In the genomic region with DNA sequence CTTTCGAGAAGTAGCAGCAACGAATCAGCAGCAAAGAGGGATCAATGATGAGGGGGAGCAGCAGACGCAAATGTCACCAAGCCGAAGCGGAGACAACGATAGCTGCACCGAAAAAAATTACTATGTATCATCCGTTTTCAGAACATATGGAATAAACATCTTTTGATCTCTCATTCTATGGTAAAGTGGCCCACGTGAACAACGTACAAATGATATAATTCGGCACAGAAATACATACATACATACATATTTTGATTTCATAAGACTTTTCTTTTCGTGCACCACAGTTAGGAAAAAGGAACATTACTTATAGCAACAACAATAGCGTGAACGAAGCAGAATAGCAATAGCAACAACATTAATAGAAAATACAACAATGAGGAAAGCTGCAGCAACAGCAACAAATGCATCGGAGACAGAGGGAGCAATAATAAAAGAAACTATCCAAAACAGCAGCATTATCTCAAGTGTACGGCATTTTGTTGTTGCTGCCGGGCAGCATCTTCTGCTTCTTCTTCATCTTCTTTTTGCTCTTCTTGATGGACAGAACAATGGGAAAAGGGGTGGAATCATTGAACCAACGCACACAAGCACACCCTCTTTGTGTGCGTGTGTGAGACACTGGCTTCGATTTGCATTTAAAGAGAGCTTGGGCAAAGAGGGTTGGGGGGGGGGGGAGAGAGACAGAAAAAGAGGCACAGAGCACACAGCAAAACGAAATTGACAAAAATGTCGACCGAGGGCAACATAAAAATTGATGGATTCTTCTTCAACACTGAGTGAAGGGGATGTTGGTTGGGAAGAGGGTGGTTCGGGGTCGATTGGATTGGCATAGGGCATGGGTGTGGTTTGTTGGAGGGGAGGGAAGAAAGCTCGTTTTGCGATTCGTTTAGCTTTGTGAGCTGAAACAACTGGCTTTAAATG, we compare ENCODE assay signal across 1 fruit fly cellular context.
A peak's percentile ranks its signal among the peaks of the same experiment; 100 is the strongest.
TF ChIP-seq lines count a peak whose summit lies in the region.

No protein-coding gene starts in this region.

TF ChIP-seq in whole organism, embryonic, 481 proteins besides CTCF, POLR2A, EP300 and RAD21 (continued from another document and continues in another):
- TF ChIP-seq CG6254 (GFP tag; optimal IDR thresholded peaks at IDR 0.05; lab: Kevin White, UChicago) (peak; percentile 68), slou (GFP tag; optimal IDR thresholded peaks at IDR 0.05; lab: Kevin White, UChicago) (peak; percentile 55), CG18599 (GFP tag; optimal IDR thresholded peaks at IDR 0.05; lab: Kevin White, UChicago) (peak; percentile 49), CG17829 (tag; optimal IDR thresholded peaks at IDR 0.05; lab: Kevin White, UChicago) (peak; percentile 79), CG2875 (GFP tag; optimal IDR thresholded peaks at IDR 0.05; lab: Kevin White, UChicago) (peak; percentile 67), CG11723 (GFP tag; optimal IDR thresholded peaks at IDR 0.05; lab: Kevin White, UChicago) (peak; percentile 34), esg (GFP tag; conservative IDR thresholded peaks at IDR 0.05; lab: Robert Waterston, UW) (peak; percentile 32; the same call in 1 of the 2 replicates), CG1792 (GFP tag; optimal IDR thresholded peaks at IDR 0.05; lab: Kevin White, UChicago) (peak; percentile 30), CG8359 (GFP tag; optimal IDR thresholded peaks at IDR 0.05; lab: Kevin White, UChicago; ENCODE audit: borderline replicate concordance) (peak; percentile 23), Poxn (GFP tag; IDR thresholded peaks at IDR 0.05; lab: Robert Waterston, UW) (no peak), peb (GFP tag; IDR thresholded peaks at IDR 0.05; lab: Robert Waterston, UW) (0 out of 2 replicates have a peak, but pooled peaks have one; percentile 15), Myb (GFP tag; optimal IDR thresholded peaks at IDR 0.05; lab: Kevin White, UChicago) (peak; percentile 22), Doc3 (GFP tag; IDR thresholded peaks at IDR 0.05; lab: Robert Waterston, UW; ENCODE audit: partially characterized antibody) (no peak), CG16863 (GFP tag; optimal IDR thresholded peaks at IDR 0.05; lab: Kevin White, UChicago) (peak; percentile 69), CG16779 (GFP tag; IDR thresholded peaks at IDR 0.05; lab: Robert Waterston, UW) (no peak), jumu (GFP tag; optimal IDR thresholded peaks at IDR 0.05; lab: Kevin White, UChicago) (peak; percentile 44), hb (GFP tag; IDR thresholded peaks at IDR 0.05; lab: Robert Waterston, UW; ENCODE audit: partially characterized antibody) (no peak), CG12155 (GFP tag; optimal IDR thresholded peaks at IDR 0.05; lab: Kevin White, UChicago) (peak; percentile 27), fru (optimal IDR thresholded peaks at IDR 0.05; lab: Kevin White, UChicago) (no peak), Dbx (GFP tag; IDR thresholded peaks at IDR 0.05; lab: Robert Waterston, UW) (no peak), CG31388 (GFP tag; optimal IDR thresholded peaks at IDR 0.05; lab: Kevin White, UChicago) (peak; percentile 55), CG12391 (tag; optimal IDR thresholded peaks at IDR 0.05; lab: Kevin White, UChicago) (peak; percentile 69), mirr (GFP tag; optimal IDR thresholded peaks at IDR 0.05; lab: Kevin White, UChicago) (no peak), vnd (GFP tag; IDR thresholded peaks at IDR 0.05; lab: Robert Waterston, UW; ENCODE audit: partially characterized antibody) (no peak), HLH3B (GFP tag; IDR thresholded peaks at IDR 0.05; lab: Robert Waterston, UW) (0 out of 2 replicates have a peak, but pooled peaks have one; percentile 27), trem (tag; optimal IDR thresholded peaks at IDR 0.05; lab: Kevin White, UChicago) (peak; percentile 63), ttk (GFP tag; IDR thresholded peaks at IDR 0.05; lab: Robert Waterston, UW) (peak; percentile 66), CG12071 (GFP tag; optimal IDR thresholded peaks at IDR 0.05; lab: Kevin White, UChicago) (no peak), aop (GFP tag; IDR thresholded peaks at IDR 0.05; lab: Robert Waterston, UW) (no peak), her (GFP tag; optimal IDR thresholded peaks at IDR 0.05; lab: Kevin White, UChicago) (no peak), CG12104 (GFP tag; optimal IDR thresholded peaks at IDR 0.05; lab: Kevin White, UChicago) (no peak), tin (GFP tag; optimal IDR thresholded peaks at IDR 0.05; lab: Kevin White, UChicago) (peak; percentile 82), Ptx1 (GFP tag; IDR thresholded peaks at IDR 0.05; lab: Robert Waterston, UW) (no peak), CG14965 (GFP tag; optimal IDR thresholded peaks at IDR 0.05; lab: Kevin White, UChicago; ENCODE audit: borderline replicate concordance) (peak; percentile 13), CG2889 (GFP tag; IDR thresholded peaks at IDR 0.05; lab: Robert Waterston, UW) (no peak), CG33213 (GFP tag; optimal IDR thresholded peaks at IDR 0.05; lab: Kevin White, UChicago) (peak; percentile 62), CG12299 (tag; optimal IDR thresholded peaks at IDR 0.05; lab: Kevin White, UChicago) (no peak), CG14014 (GFP tag; IDR thresholded peaks at IDR 0.05; lab: Robert Waterston, UW) (no peak), dmrt11E (tag; optimal IDR thresholded peaks at IDR 0.05; lab: Kevin White, UChicago) (peak; percentile 89), Hmr (GFP tag; optimal IDR thresholded peaks at IDR 0.05; lab: Kevin White, UChicago) (no peak), Hand (GFP tag; optimal IDR thresholded peaks at IDR 0.05; lab: Kevin White, UChicago) (no peak), sob (GFP tag; IDR thresholded peaks at IDR 0.05; lab: Robert Waterston, UW) (no peak), slp2 (GFP tag; optimal IDR thresholded peaks at IDR 0.05; lab: Kevin White, UChicago) (peak; percentile 52), CG13123 (GFP tag; optimal IDR thresholded peaks at IDR 0.05; lab: Kevin White, UChicago) (peak; percentile 7), stwl (tag; optimal IDR thresholded peaks at IDR 0.05; lab: Kevin White, UChicago) (no peak), Bgb (GFP tag; IDR thresholded peaks at IDR 0.05; lab: Robert Waterston, UW; ENCODE audit: partially characterized antibody) (no peak), lbe (GFP tag; optimal IDR thresholded peaks at IDR 0.05; lab: Kevin White, UChicago) (no peak), wor (GFP tag; IDR thresholded peaks at IDR 0.05; lab: Robert Waterston, UW) (no peak), kay (GFP tag; optimal IDR thresholded peaks at IDR 0.05; lab: Kevin White, UChicago) (no peak), zfh1 (GFP tag; IDR thresholded peaks at IDR 0.05; lab: Robert Waterston, UW) (peak; percentile 82), CoRest (tag; optimal IDR thresholded peaks at IDR 0.05; lab: Kevin White, UChicago) (peak; percentile 50), CG8089 (GFP tag; optimal IDR thresholded peaks at IDR 0.05; lab: Kevin White, UChicago) (peak; percentile 73), pzg (GFP tag; optimal IDR thresholded peaks at IDR 0.05; lab: Kevin White, UChicago) (no peak), ham (GFP tag; IDR thresholded peaks at IDR 0.05; lab: Robert Waterston, UW) (no peak), gro (GFP tag; optimal IDR thresholded peaks at IDR 0.05; lab: Kevin White, UChicago) (no peak), Dip2 (GFP tag; IDR thresholded peaks at IDR 0.05; lab: Robert Waterston, UW) (no peak), CG10543 (GFP tag; optimal IDR thresholded peaks at IDR 0.05; lab: Kevin White, UChicago) (no peak), B-H2 (GFP tag; optimal IDR thresholded peaks at IDR 0.05; lab: Kevin White, UChicago) (no peak), CG3065 (GFP tag; optimal IDR thresholded peaks at IDR 0.05; lab: Kevin White, UChicago) (peak; percentile 6), CG9609 (GFP tag; optimal IDR thresholded peaks at IDR 0.05; lab: Kevin White, UChicago) (peak; percentile 64), tx (GFP tag; optimal IDR thresholded peaks at IDR 0.05; lab: Kevin White, UChicago) (peak; percentile 51), CG42726 (GFP tag; IDR thresholded peaks at IDR 0.05; lab: Robert Waterston, UW; ENCODE audit: partially characterized antibody) (no peak), kni (GFP tag; optimal IDR thresholded peaks at IDR 0.05; lab: Kevin White, UChicago) (peak; percentile 28), repo (GFP tag; optimal IDR thresholded peaks at IDR 0.05; lab: Kevin White, UChicago) (peak; percentile 28), bcd (GFP tag; optimal IDR thresholded peaks at IDR 0.05; lab: Kevin White, UChicago) (peak; percentile 58), danr (GFP tag; IDR thresholded peaks at IDR 0.05; lab: Robert Waterston, UW) (no peak), CG14860 (GFP tag; IDR thresholded peaks at IDR 0.05; lab: Robert Waterston, UW; ENCODE audit: partially characterized antibody) (no peak), CG14441 (GFP tag; IDR thresholded peaks at IDR 0.05; lab: Robert Waterston, UW) (no peak), D19A (tag; optimal IDR thresholded peaks at IDR 0.05; lab: Kevin White, UChicago) (peak; percentile 65), pnt (GFP tag; optimal IDR thresholded peaks at IDR 0.05; lab: Kevin White, UChicago) (peak; percentile 67), CG31441 (GFP tag; IDR thresholded peaks at IDR 0.05; lab: Robert Waterston, UW) (peak; percentile 66), Bdp1 (GFP tag; optimal IDR thresholded peaks at IDR 0.05; lab: Kevin White, UChicago) (peak; percentile 2), CG7786 (GFP tag; optimal IDR thresholded peaks at IDR 0.05; lab: Kevin White, UChicago) (peak; percentile 58), Mrtf (GFP tag; IDR thresholded peaks at IDR 0.05; lab: Robert Waterston, UW) (no peak), Trl (optimal IDR thresholded peaks at IDR 0.05; lab: Kevin White, UChicago) (peak; percentile 7 to 33), Trl (GFP tag; optimal IDR thresholded peaks at IDR 0.05; lab: Kevin White, UChicago) (peak; percentile 79), sr (GFP tag; IDR thresholded peaks at IDR 0.05; lab: Robert Waterston, UW) (no peak), slbo (GFP tag; IDR thresholded peaks at IDR 0.05; lab: Robert Waterston, UW) (0 out of 2 replicates have a peak, but pooled peaks have one; percentile 7), CG32532 (GFP tag; IDR thresholded peaks at IDR 0.05; lab: Robert Waterston, UW) (no peak), phol (tag; optimal IDR thresholded peaks at IDR 0.05; lab: Kevin White, UChicago) (peak; percentile 78), Hr51 (GFP tag; optimal IDR thresholded peaks at IDR 0.05; lab: Kevin White, UChicago) (peak in 1 of 2 experiments; percentile 40), Tbp (GFP tag; optimal IDR thresholded peaks at IDR 0.05; lab: Kevin White, UChicago) (no peak), Lhr (GFP tag; optimal IDR thresholded peaks at IDR 0.05; lab: Kevin White, UChicago) (peak; percentile 35), CG6854 (GFP tag; optimal IDR thresholded peaks at IDR 0.05; lab: Kevin White, UChicago) (no peak), sima (GFP tag; optimal IDR thresholded peaks at IDR 0.05; lab: Kevin White, UChicago) (no peak), CG17359 (tag; optimal IDR thresholded peaks at IDR 0.05; lab: Kevin White, UChicago) (peak; percentile 41), nom (GFP tag; optimal IDR thresholded peaks at IDR 0.05; lab: Kevin White, UChicago) (no peak), Nf-YC (tag; optimal IDR thresholded peaks at IDR 0.05; lab: Kevin White, UChicago) (peak; percentile 88), CG8281 (tag; optimal IDR thresholded peaks at IDR 0.05; lab: Kevin White, UChicago) (no peak), unpg (GFP tag; optimal IDR thresholded peaks at IDR 0.05; lab: Kevin White, UChicago) (peak; percentile 73), Hr3 (GFP tag; optimal IDR thresholded peaks at IDR 0.05; lab: Kevin White, UChicago) (peak; percentile 61), exex (tag; optimal IDR thresholded peaks at IDR 0.05; lab: Kevin White, UChicago) (no peak), chif (GFP tag; optimal IDR thresholded peaks at IDR 0.05; lab: Kevin White, UChicago) (peak; percentile 73 to 83), ewg (GFP tag; optimal IDR thresholded peaks at IDR 0.05; lab: Kevin White, UChicago) (peak; percentile 28), salm (tag; optimal IDR thresholded peaks at IDR 0.05; lab: Kevin White, UChicago) (no peak), Pdp1 (GFP tag; optimal IDR thresholded peaks at IDR 0.05; lab: Kevin White, UChicago) (peak in 1 of 2 experiments; percentile 72), vfl (GFP tag; optimal IDR thresholded peaks at IDR 0.05; lab: Kevin White, UChicago) (no peak), hth (optimal IDR thresholded peaks at IDR 0.05; lab: Kevin White, UChicago) (no peak), ATbp (GFP tag; optimal IDR thresholded peaks at IDR 0.05; lab: Kevin White, UChicago) (peak; percentile 28), Scr (GFP tag; IDR thresholded peaks at IDR 0.05; lab: Robert Waterston, UW; ENCODE audit: partially characterized antibody) (no peak), CG7839 (tag; optimal IDR thresholded peaks at IDR 0.05; lab: Kevin White, UChicago) (peak; percentile 69), inv (GFP tag; IDR thresholded peaks at IDR 0.05; lab: Robert Waterston, UW; ENCODE audit: partially characterized antibody) (no peak), Ets97D (GFP tag; optimal IDR thresholded peaks at IDR 0.05; lab: Kevin White, UChicago) (no peak), CG3847 (GFP tag; IDR thresholded peaks at IDR 0.05; lab: Robert Waterston, UW) (no peak; the same call in 1 of the 2 replicates), ERR (GFP tag; optimal IDR thresholded peaks at IDR 0.05; lab: Kevin White, UChicago) (no peak), chn (GFP tag; optimal IDR thresholded peaks at IDR 0.05; lab: Kevin White, UChicago) (peak; percentile 75), gt (GFP tag; IDR thresholded peaks at IDR 0.05; lab: Robert Waterston, UW) (no peak), YL-1 (GFP tag; optimal IDR thresholded peaks at IDR 0.05; lab: Kevin White, UChicago) (no peak), Eip74EF (GFP tag; optimal IDR thresholded peaks at IDR 0.05; lab: Kevin White, UChicago) (peak in 1 of 2 experiments; percentile 1), shn (GFP tag; optimal IDR thresholded peaks at IDR 0.05; lab: Kevin White, UChicago) (no peak), CG6683 (GFP tag; optimal IDR thresholded peaks at IDR 0.05; lab: Kevin White, UChicago) (no peak), CG2120 (GFP tag; optimal IDR thresholded peaks at IDR 0.05; lab: Kevin White, UChicago) (peak; percentile 11), caup (GFP tag; optimal IDR thresholded peaks at IDR 0.05; lab: Kevin White, UChicago; ENCODE audit: severe bottlenecking) (no peak), CG7928 (GFP tag; optimal IDR thresholded peaks at IDR 0.05; lab: Kevin White, UChicago) (no peak), CG8290 (GFP tag; optimal IDR thresholded peaks at IDR 0.05; lab: Kevin White, UChicago) (peak; percentile 61), CG8290 (tag; optimal IDR thresholded peaks at IDR 0.05; lab: Kevin White, UChicago) (peak in 1 of 2 experiments; percentile 32), chinmo (GFP tag; IDR thresholded peaks at IDR 0.05; lab: Robert Waterston, UW; ENCODE audit: partially characterized antibody) (no peak), btn (GFP tag; optimal IDR thresholded peaks at IDR 0.05; lab: Kevin White, UChicago) (peak; percentile 49), luna (GFP tag; optimal IDR thresholded peaks at IDR 0.05; lab: Kevin White, UChicago) (no peak), sens-2 (GFP tag; IDR thresholded peaks at IDR 0.05; lab: Robert Waterston, UW) (0 out of 2 replicates have a peak, but pooled peaks have one; percentile 30)
